Worm (Caenorhabditis elegans) whole organism, L3 larva: ENCODE measurements around the gene srx-38.

ENCODE experiments used
- elt-3 ChIP-seq, 3 experiments: fragments of 150-350 bp in 1 of 3; sonication (generic microtip) in 2 of 3; optimal IDR thresholded peaks; 2 replicates in 2 of 3; 4 replicates in 1 of 3; lab custom pipeline; 2014 to 2017; ENCODE audit warnings: missing biosample characterization in 3 of 3, missing genetic modification characterization in 3 of 3
- lin-39 ChIP-seq: fragments of 150-350 bp; optimal IDR thresholded peaks from 2 replicates; lab custom pipeline; 2018; ENCODE audit warnings: missing biosample characterization, missing genetic modification reagents, missing genetic modification characterization
- nfya-1 ChIP-seq: sonication (generic microtip); optimal IDR thresholded peaks from 2 replicates; lab custom pipeline; 2017; ENCODE audit warnings: missing genetic modification characterization, mild to moderate bottlenecking, missing compliant biosample characterization, antibody characterized with exemption, moderate library complexity; ENCODE audit not compliant: insufficient read depth
- snpc-4 ChIP-seq: fragments of 150-350 bp; optimal IDR thresholded peaks from 2 replicates; lab custom pipeline; 2014; ENCODE audit warnings: missing biosample characterization, missing genetic modification characterization

- TF ChIP-seq snpc-4 (tag; lab: Kevin White, UChicago) (no peak), nfya-1 (tag; lab: Kevin White, UChicago) (no peak), elt-3 (tag; optimal IDR thresholded peaks at IDR 0.05; lab: Kevin White, UChicago) (no peak), lin-39 (no peak)
These were observed 42.8 kb upstream of the srx-38 start, which contains the start of gene Y47A7.2 for ce11 chrV:5198240-5198639.
